Worm (Caenorhabditis elegans) whole organism, mixed stage, embryonic: ENCODE data around the gene F45G2.9.
A peak's percentile ranks its signal among the peaks of the same experiment; 100 is the strongest.

Experiments
- M03D4.4 ChIP-seq: sonication (generic microtip); optimal IDR thresholded peaks from 2 replicates; lab custom pipeline; 2017; ENCODE audit warnings: mild to moderate bottlenecking, missing genetic modification characterization, missing compliant biosample characterization
- bed-3 ChIP-seq: fragments of 200-800 bp; sonication (Bioruptor generic); optimal IDR thresholded peaks from 3 replicates; lab custom pipeline; 2018; ENCODE audit warnings: mild to moderate bottlenecking, missing genetic modification characterization, moderate library complexity, missing compliant biosample characterization
- ceh-39 ChIP-seq: fragments of 150-350 bp; optimal IDR thresholded peaks from 2 replicates; lab custom pipeline; 2014; ENCODE audit warnings: missing biosample characterization, missing genetic modification characterization
- ceh-43 ChIP-seq: fragments of 200-800 bp; sonication (Bioruptor generic); optimal IDR thresholded peaks from 2 replicates; lab custom pipeline; 2018; ENCODE audit warnings: mild to moderate bottlenecking, missing genetic modification characterization, moderate library complexity, missing compliant biosample characterization
- ceh-83 ChIP-seq: fragments of 200-800 bp; sonication (Bioruptor generic); optimal IDR thresholded peaks from 2 replicates; lab custom pipeline; 2018; ENCODE audit warnings: mild to moderate bottlenecking, missing genetic modification characterization, missing compliant biosample characterization
- ces-1 ChIP-seq: fragments of 150-350 bp; optimal IDR thresholded peaks from 2 replicates; lab custom pipeline; 2014; ENCODE audit warnings: missing biosample characterization, missing genetic modification reagents, missing genetic modification characterization
- drap-1 ChIP-seq: fragments of 200-800 bp; sonication (Bioruptor generic); optimal IDR thresholded peaks from 3 replicates; lab custom pipeline; 2018; ENCODE audit warnings: mild to moderate bottlenecking, missing genetic modification characterization, missing compliant biosample characterization
- elt-1 ChIP-seq: sonication (generic microtip); optimal IDR thresholded peaks from 2 replicates; lab custom pipeline; 2017; ENCODE audit warnings: missing genetic modification characterization, mild to moderate bottlenecking, missing compliant biosample characterization, antibody characterized with exemption, moderate library complexity, borderline replicate concordance; ENCODE audit not compliant: insufficient read depth
- elt-3 ChIP-seq: fragments of 150-350 bp; optimal IDR thresholded peaks from 2 replicates; lab custom pipeline; 2014; ENCODE audit warnings: missing biosample characterization, missing genetic modification characterization
- flh-1 ChIP-seq: fragments of 200-800 bp; sonication (Bioruptor generic); optimal IDR thresholded peaks from 2 replicates; lab custom pipeline; 2018; ENCODE audit warnings: mild to moderate bottlenecking, missing genetic modification characterization, moderate library complexity, missing compliant biosample characterization
- ham-2 ChIP-seq: fragments of 200-800 bp; sonication (Bioruptor generic); optimal IDR thresholded peaks from 2 replicates; lab custom pipeline; 2018; ENCODE audit warnings: mild to moderate bottlenecking, missing genetic modification characterization, missing compliant biosample characterization
- hlh-1 ChIP-seq: fragments of 150-350 bp; optimal IDR thresholded peaks from 2 replicates; lab custom pipeline; 2014; ENCODE audit warnings: missing biosample characterization, missing genetic modification reagents, missing genetic modification characterization
- lin-13 ChIP-seq: fragments of 150-350 bp; optimal IDR thresholded peaks from 2 replicates; lab custom pipeline; 2014; ENCODE audit warnings: missing biosample characterization, missing genetic modification characterization
- lin-32 ChIP-seq: fragments of 200-800 bp; sonication (Bioruptor generic); optimal IDR thresholded peaks from 2 replicates; lab custom pipeline; 2018; ENCODE audit warnings: mild to moderate bottlenecking, missing genetic modification characterization, missing compliant biosample characterization
- lsy-2 ChIP-seq: fragments of 150-350 bp; optimal IDR thresholded peaks from 2 replicates; lab custom pipeline; 2014; ENCODE audit warnings: missing biosample characterization, missing genetic modification characterization
- mep-1 ChIP-seq: fragments of 150-350 bp; optimal IDR thresholded peaks from 2 replicates; lab custom pipeline; 2017; ENCODE audit warnings: missing biosample characterization, missing genetic modification reagents, missing genetic modification characterization, inconsistent platforms
- mls-2 ChIP-seq: sonication (generic microtip); optimal IDR thresholded peaks from 2 replicates; lab custom pipeline; 2016; ENCODE audit warnings: mild to moderate bottlenecking, missing genetic modification characterization, moderate library complexity, missing compliant biosample characterization
- nhr-2 ChIP-seq: fragments of 150-350 bp; optimal IDR thresholded peaks from 2 replicates; lab custom pipeline; 2014; ENCODE audit warnings: missing biosample characterization, missing genetic modification characterization
- nhr-237 ChIP-seq: fragments of 150-350 bp; optimal IDR thresholded peaks from 2 replicates; lab custom pipeline; 2014; ENCODE audit warnings: missing biosample characterization, missing genetic modification characterization
- nhr-28 ChIP-seq: fragments of 150-350 bp; optimal IDR thresholded peaks from 2 replicates; lab custom pipeline; 2014; ENCODE audit warnings: missing biosample characterization, missing genetic modification characterization
- nhr-76 ChIP-seq: sonication (generic microtip); optimal IDR thresholded peaks from 2 replicates; lab custom pipeline; 2017; ENCODE audit warnings: missing biosample characterization, missing genetic modification characterization
- pha-4 ChIP-seq: fragments of 150-350 bp; optimal IDR thresholded peaks from 2 replicates; lab custom pipeline; 2018; ENCODE audit warnings: missing biosample characterization, missing genetic modification reagents, missing genetic modification characterization
- sem-2 ChIP-seq: fragments of 200-800 bp; sonication (Bioruptor generic); optimal IDR thresholded peaks from 2 replicates; lab custom pipeline; 2018; ENCODE audit warnings: mild to moderate bottlenecking, missing genetic modification characterization, missing compliant biosample characterization
- snpc-4 ChIP-seq: fragments of 150-350 bp; optimal IDR thresholded peaks from 2 replicates; lab custom pipeline; 2014; ENCODE audit warnings: missing biosample characterization, missing genetic modification characterization
- sptf-1 ChIP-seq: sonication (generic microtip); optimal IDR thresholded peaks from 2 replicates; lab custom pipeline; 2017; ENCODE audit warnings: mild to moderate bottlenecking, missing genetic modification characterization, moderate library complexity, missing compliant biosample characterization
- tbx-8 ChIP-seq: fragments of 200-800 bp; sonication (Bioruptor generic); optimal IDR thresholded peaks from 2 replicates; lab custom pipeline; 2018; ENCODE audit warnings: mild to moderate bottlenecking, missing genetic modification characterization, moderate library complexity, missing compliant biosample characterization
- unc-120 ChIP-seq: sonication (generic microtip); optimal IDR thresholded peaks from 2 replicates; lab custom pipeline; 2017; ENCODE audit warnings: missing genetic modification characterization, missing compliant biosample characterization; ENCODE audit not compliant: poor library complexity, severe bottlenecking
- unc-62 ChIP-seq: fragments of 150-350 bp; optimal IDR thresholded peaks from 2 replicates; lab custom pipeline; 2014; ENCODE audit warnings: missing biosample characterization, missing genetic modification reagents, missing genetic modification characterization
- zip-8 ChIP-seq: fragments of 150-350 bp; optimal IDR thresholded peaks from 2 replicates; lab custom pipeline; 2014; ENCODE audit warnings: missing biosample characterization, missing genetic modification characterization
- ztf-11 ChIP-seq: fragments of 150-350 bp; optimal IDR thresholded peaks from 2 replicates; lab custom pipeline; 2014; ENCODE audit warnings: missing biosample characterization, missing genetic modification characterization

The F45G2.9 gene

ce11 chrIII:13395262-13395661 lies 41.5 kb downstream of the F45G2.9 start, which contains the start of gene F11F1.1:
Gene F11F1.1 (plus strand): TSS chrIII:13395562.
- TF ChIP-seq mep-1 (tag; lab: Kevin White, UChicago): no peak
- TF ChIP-seq zip-8 (tag; lab: Kevin White, UChicago): no peak
- TF ChIP-seq nhr-2 (tag; lab: Kevin White, UChicago): no peak
- no peak for TF ChIP-seq nhr-28
- TF ChIP-seq pha-4 (tag; lab: Kevin White, UChicago): no peak
- no peak for TF ChIP-seq unc-62 (GFP tag; lab: Kevin White, UChicago)
- no peak for TF ChIP-seq mls-2 (tag; lab: Kevin White, UChicago)
- TF ChIP-seq ces-1 (GFP tag; lab: Kevin White, UChicago): no peak
- TF ChIP-seq flh-1 (GFP tag; lab: Kevin White, UChicago): no peak

- TF ChIP-seq nhr-28: no peak
Observed at ce11 chrIII:13393647-13394046, 43.1 kb downstream of the F45G2.9 start, which contains the start of gene qdpr-1. Gene qdpr-1 (plus strand): TSS chrIII:13393910.

ce11 chrIII:13393239-13393638 lies 43.5 kb downstream of the F45G2.9 start, which contains the start of gene dnj-17:
Gene dnj-17 (minus strand): TSS chrIII:13393339.
- TF ChIP-seq nhr-237 (tag; lab: Kevin White, UChicago): no peak
- TF ChIP-seq sptf-1 (tag; lab: Kevin White, UChicago): no peak
- TF ChIP-seq lin-32 (GFP tag; lab: Kevin White, UChicago): no peak
- TF ChIP-seq hlh-1 (tag; lab: Kevin White, UChicago): no peak
- TF ChIP-seq ceh-83 (GFP tag; lab: Kevin White, UChicago): no peak
- TF ChIP-seq ces-1 (GFP tag; lab: Kevin White, UChicago): peak; percentile 13
- TF ChIP-seq nhr-76 (tag; lab: Kevin White, UChicago): no peak
- no peak for TF ChIP-seq elt-3 (tag; lab: Kevin White, UChicago)
- TF ChIP-seq sem-2 (GFP tag; lab: Kevin White, UChicago): no peak

ce11 chrIII:13390789-13391188 lies 46.0 kb downstream of the F45G2.9 start:
- no peak for TF ChIP-seq ztf-11 (tag; lab: Kevin White, UChicago)
- no peak for TF ChIP-seq ceh-39 (tag; lab: Kevin White, UChicago)
- TF ChIP-seq mls-2 (tag; lab: Kevin White, UChicago): no peak
- TF ChIP-seq nhr-76 (tag; lab: Kevin White, UChicago): no peak
- no peak for TF ChIP-seq ham-2 (GFP tag; lab: Kevin White, UChicago)

ce11 chrIII:13389078-13389477 lies 47.7 kb downstream of the F45G2.9 start, which contains the start of gene T03F6.3:
Gene T03F6.3 (plus strand): TSS chrIII:13389395.
- TF ChIP-seq bed-3 (GFP tag; lab: Kevin White, UChicago) (no peak), mep-1 (tag; lab: Kevin White, UChicago) (no peak), ham-2 (GFP tag; lab: Kevin White, UChicago) (no peak), drap-1 (GFP tag; lab: Kevin White, UChicago) (no peak), lin-13 (tag; lab: Kevin White, UChicago) (no peak), flh-1 (GFP tag; lab: Kevin White, UChicago) (no peak), mls-2 (tag; lab: Kevin White, UChicago) (no peak), unc-62 (GFP tag; lab: Kevin White, UChicago) (no peak), nhr-237 (tag; lab: Kevin White, UChicago) (no peak), elt-1 (tag; lab: Kevin White, UChicago) (no peak), sptf-1 (tag; lab: Kevin White, UChicago) (no peak), nhr-28 (no peak)

ce11 chrIII:13388621-13389020 lies 48.1 kb downstream of the F45G2.9 start:
- TF ChIP-seq drap-1 (GFP tag; lab: Kevin White, UChicago): no peak
- no peak for TF ChIP-seq mls-2 (tag; lab: Kevin White, UChicago)
- TF ChIP-seq unc-62 (GFP tag; lab: Kevin White, UChicago): no peak
- no peak for TF ChIP-seq M03D4.4 (tag; lab: Kevin White, UChicago)
- TF ChIP-seq ceh-39 (tag; lab: Kevin White, UChicago): no peak
- TF ChIP-seq sptf-1 (tag; lab: Kevin White, UChicago): no peak
- TF ChIP-seq unc-120 (tag; lab: Kevin White, UChicago): no peak
- no peak for TF ChIP-seq lsy-2 (tag; lab: Kevin White, UChicago)
- TF ChIP-seq elt-1 (tag; lab: Kevin White, UChicago): no peak
- TF ChIP-seq flh-1 (GFP tag; lab: Kevin White, UChicago): no peak
- no peak for TF ChIP-seq lin-32 (GFP tag; lab: Kevin White, UChicago)
- no peak for TF ChIP-seq ceh-83 (GFP tag; lab: Kevin White, UChicago)
- TF ChIP-seq lin-13 (tag; lab: Kevin White, UChicago): no peak
- TF ChIP-seq snpc-4: no peak
- no peak for TF ChIP-seq mep-1 (tag; lab: Kevin White, UChicago)
- TF ChIP-seq nhr-28: no peak
- TF ChIP-seq nhr-237 (tag; lab: Kevin White, UChicago): no peak
- no peak for TF ChIP-seq ceh-43 (GFP tag; lab: Kevin White, UChicago)
- TF ChIP-seq tbx-8 (GFP tag; lab: Kevin White, UChicago): no peak
- TF ChIP-seq bed-3 (GFP tag; lab: Kevin White, UChicago): no peak
- TF ChIP-seq, all 35 proteins: peak for 0
